Worm (Caenorhabditis elegans): ENCODE data around the gene col-77.

ce11 chrII:8399997-8400396, 40.8 kb upstream of the col-77 start:
- TF ChIP-seq nhr-237 (tag; optimal IDR thresholded peaks at IDR 0.05) (no peak), irx-1 (tag; optimal IDR thresholded peaks at IDR 0.05) (no peak), lin-39 (tag; optimal IDR thresholded peaks at IDR 0.05) (no peak), ceh-82 (tag; optimal IDR thresholded peaks at IDR 0.05) (no peak), fkh-10 (GFP tag; optimal IDR thresholded peaks at IDR 0.05) (no peak), lsy-2 (tag; optimal IDR thresholded peaks at IDR 0.05) (no peak), elt-3 (tag; optimal IDR thresholded peaks at IDR 0.05) (no peak)

Data from whole organism, L1 larva.